Worm (Caenorhabditis elegans) whole organism, L2 larva: ENCODE data around the gene ant-1.3.

Experiments used
- C34F6.9 ChIP-seq: fragments of 150-350 bp; optimal IDR thresholded peaks from 2 replicates; lab custom pipeline; 2014; ENCODE audit warnings: missing biosample characterization, missing genetic modification characterization
- F13H6.1 ChIP-seq: sonication (generic microtip); optimal IDR thresholded peaks from 2 replicates; lab custom pipeline; 2016; ENCODE audit warnings: missing genetic modification characterization, missing compliant biosample characterization
- R02D3.7 ChIP-seq: fragments of 150-350 bp; optimal IDR thresholded peaks from 2 replicates; lab custom pipeline; 2014; ENCODE audit warnings: missing biosample characterization, missing genetic modification characterization
- Y55F3AM.14 ChIP-seq: fragments of 200-800 bp; sonication (Bioruptor generic); optimal IDR thresholded peaks from 2 replicates; lab custom pipeline; 2018; ENCODE audit warnings: mild to moderate bottlenecking, missing genetic modification characterization, missing compliant biosample characterization
- ZK546.5 ChIP-seq: sonication (generic microtip); optimal IDR thresholded peaks from 2 replicates; lab custom pipeline; 2017; ENCODE audit warnings: missing biosample characterization, missing genetic modification characterization
- alr-1 ChIP-seq: fragments of 150-350 bp; optimal IDR thresholded peaks from 2 replicates; lab custom pipeline; 2014; ENCODE audit warnings: missing biosample characterization, missing genetic modification characterization
- aly-2 ChIP-seq: fragments of 150-350 bp; optimal IDR thresholded peaks from 2 replicates; lab custom pipeline; 2014; ENCODE audit warnings: missing biosample characterization, missing genetic modification characterization
- ceh-16 ChIP-seq: fragments of 150-350 bp; optimal IDR thresholded peaks from 2 replicates; lab custom pipeline; 2014; ENCODE audit warnings: missing biosample characterization, missing genetic modification characterization
- crh-2 ChIP-seq: sonication (generic microtip); optimal IDR thresholded peaks from 2 replicates; lab custom pipeline; 2017; ENCODE audit warnings: missing biosample characterization, missing genetic modification characterization
- dmd-4 ChIP-seq: sonication (generic microtip); optimal IDR thresholded peaks from 2 replicates; lab custom pipeline; 2017; ENCODE audit warnings: missing biosample characterization, missing genetic modification characterization
- egl-27 ChIP-seq: sonication (generic microtip); optimal IDR thresholded peaks from 3 replicates; lab custom pipeline; 2017; ENCODE audit warnings: missing biosample characterization, missing genetic modification reagents, missing genetic modification characterization
- fos-1 ChIP-seq: fragments of 150-350 bp; optimal IDR thresholded peaks from 2 replicates; lab custom pipeline; 2014; ENCODE audit warnings: missing biosample characterization, missing genetic modification characterization
- gmeb-1 ChIP-seq: fragments of 150-350 bp; optimal IDR thresholded peaks from 2 replicates; lab custom pipeline; 2014; ENCODE audit warnings: missing biosample characterization, missing genetic modification characterization
- lin-11 ChIP-seq: fragments of 150-350 bp; sonication (generic microtip); optimal IDR thresholded peaks from 2 replicates; lab custom pipeline; 2014; ENCODE audit warnings: missing biosample characterization, missing genetic modification characterization, inconsistent platforms, mixed read lengths
- lin-13 ChIP-seq: fragments of 150-350 bp; optimal IDR thresholded peaks from 2 replicates; lab custom pipeline; 2014; ENCODE audit warnings: missing biosample characterization, missing genetic modification reagents, missing genetic modification characterization
- lsy-2 ChIP-seq, 2 experiments: fragments of 150-350 bp in 1 of 2; sonication (generic microtip) in 1 of 2; optimal IDR thresholded peaks; 2 replicates each; lab custom pipeline; 2014 to 2017; ENCODE audit warnings: missing biosample characterization in 2 of 2, missing genetic modification characterization in 2 of 2
- mab-5 ChIP-seq: fragments of 150-350 bp; optimal IDR thresholded peaks from 2 replicates; lab custom pipeline; 2014; ENCODE audit warnings: missing biosample characterization, missing genetic modification characterization
- mbf-1 ChIP-seq: sonication (generic microtip); optimal IDR thresholded peaks from 2 replicates; lab custom pipeline; 2017; ENCODE audit warnings: missing biosample characterization, missing genetic modification characterization
- mdl-1 ChIP-seq, 2 experiments: fragments of 150-350 bp in 1 of 2; sonication (generic microtip) in 1 of 2; optimal IDR thresholded peaks; 2 replicates each; lab custom pipeline; 2017; ENCODE audit warnings: missing biosample characterization in 2 of 2, missing genetic modification characterization in 2 of 2
- nhr-10 ChIP-seq: sonication (generic microtip); optimal IDR thresholded peaks from 2 replicates; lab custom pipeline; 2017; ENCODE audit warnings: missing biosample characterization, missing genetic modification characterization
- nhr-11 ChIP-seq: fragments of 150-350 bp; optimal IDR thresholded peaks from 2 replicates; lab custom pipeline; 2014; ENCODE audit warnings: missing biosample characterization, missing genetic modification characterization
- nhr-129 ChIP-seq: fragments of 150-350 bp; optimal IDR thresholded peaks from 2 replicates; lab custom pipeline; 2014; ENCODE audit warnings: missing biosample characterization, missing genetic modification characterization
- nhr-21 ChIP-seq: fragments of 150-350 bp; optimal IDR thresholded peaks from 2 replicates; lab custom pipeline; 2014; ENCODE audit warnings: missing biosample characterization, missing genetic modification characterization
- nhr-23 ChIP-seq: fragments of 150-350 bp; optimal IDR thresholded peaks from 2 replicates; lab custom pipeline; 2014; ENCODE audit warnings: missing biosample characterization, missing genetic modification reagents, missing genetic modification characterization
- nhr-237 ChIP-seq: fragments of 150-350 bp; optimal IDR thresholded peaks from 2 replicates; lab custom pipeline; 2014; ENCODE audit warnings: missing biosample characterization, missing genetic modification characterization
- nhr-25 ChIP-seq: fragments of 150-350 bp; sonication (generic microtip); optimal IDR thresholded peaks from 3 replicates; lab custom pipeline; 2014; ENCODE audit warnings: missing biosample characterization, missing genetic modification characterization
- nhr-6 ChIP-seq: fragments of 150-350 bp; optimal IDR thresholded peaks from 2 replicates; lab custom pipeline; 2014; ENCODE audit warnings: missing biosample characterization, missing genetic modification characterization
- nhr-77 ChIP-seq: fragments of 150-350 bp; optimal IDR thresholded peaks from 2 replicates; lab custom pipeline; 2014; ENCODE audit warnings: missing biosample characterization, missing genetic modification characterization
- peb-1 ChIP-seq: fragments of 150-350 bp; optimal IDR thresholded peaks from 2 replicates; lab custom pipeline; 2014; ENCODE audit warnings: missing biosample characterization, missing genetic modification characterization
- sem-4 ChIP-seq: fragments of 150-350 bp; optimal IDR thresholded peaks from 2 replicates; lab custom pipeline; 2014; ENCODE audit warnings: missing biosample characterization, missing genetic modification reagents, missing genetic modification characterization
- sma-3 ChIP-seq: sonication (generic microtip); optimal IDR thresholded peaks from 2 replicates; lab custom pipeline; 2016; ENCODE audit warnings: missing genetic modification reagents, missing genetic modification characterization, missing compliant biosample characterization
- sma-9 ChIP-seq, 2 experiments: fragments of 150-350 bp in 1 of 2; sonication (generic microtip) in 1 of 2; optimal IDR thresholded peaks; 2 replicates each; lab custom pipeline; 2014 to 2016; ENCODE audit warnings: missing genetic modification characterization in 2 of 2, mild to moderate bottlenecking in 1 of 2, missing biosample characterization in 1 of 2, missing compliant biosample characterization in 1 of 2, missing genetic modification reagents in 1 of 2, moderate library complexity in 1 of 2
- snpc-4 ChIP-seq: fragments of 150-350 bp; optimal IDR thresholded peaks from 2 replicates; lab custom pipeline; 2014; ENCODE audit warnings: missing biosample characterization, missing genetic modification characterization
- unc-39 ChIP-seq: fragments of 150-350 bp; optimal IDR thresholded peaks from 2 replicates; lab custom pipeline; 2014; ENCODE audit warnings: missing biosample characterization, missing genetic modification characterization
- unc-55 ChIP-seq: fragments of 150-350 bp; sonication (generic microtip); optimal IDR thresholded peaks from 3 replicates; lab custom pipeline; 2014; ENCODE audit warnings: missing biosample characterization, missing genetic modification reagents, missing genetic modification characterization
- unc-62 ChIP-seq: fragments of 150-350 bp; optimal IDR thresholded peaks from 2 replicates; lab custom pipeline; 2014; ENCODE audit warnings: missing biosample characterization, missing genetic modification reagents, missing genetic modification characterization
- zag-1 ChIP-seq: fragments of 150-350 bp; optimal IDR thresholded peaks from 2 replicates; lab custom pipeline; 2014; ENCODE audit warnings: missing biosample characterization, missing genetic modification characterization
- ztf-1 ChIP-seq: fragments of 200-800 bp; sonication (Bioruptor generic); conservative IDR thresholded peaks from 2 replicates; pipeline ENCODE4 v1.3.6; 2022; ENCODE audit warnings: missing genetic modification characterization, missing compliant biosample characterization
- ztf-11 ChIP-seq: sonication (generic microtip); optimal IDR thresholded peaks from 2 replicates; lab custom pipeline; 2017; ENCODE audit warnings: missing biosample characterization, missing genetic modification characterization

The ant-1.3 gene

DNA sequence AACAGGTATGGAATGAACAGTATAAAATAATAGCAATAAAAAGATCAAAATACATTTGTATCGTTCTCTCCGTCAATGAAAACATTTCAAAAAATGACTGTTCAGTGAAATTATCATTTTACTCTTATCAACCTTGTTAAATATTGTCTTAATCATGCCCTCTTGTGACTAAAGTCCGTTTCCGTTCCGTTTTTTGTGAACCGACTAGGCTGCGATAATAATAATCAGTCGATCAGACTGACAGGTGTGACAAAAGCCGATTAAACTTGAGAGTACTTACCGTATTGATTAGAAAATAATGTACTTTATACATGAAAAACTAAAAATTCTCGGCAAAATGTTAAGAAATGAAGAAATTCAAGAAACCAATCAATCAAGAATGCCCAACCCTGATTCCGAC is 26.6 kb downstream of the ant-1.3 start, which contains the start of gene ins-7:
Gene ins-7, minus strand, starts transcription at position 332 of the 400 bp plus-strand sequence.
- TF ChIP-seq fos-1 (tag; lab: Kevin White, UChicago) (peak; percentile 65), C34F6.9 (no peak), nhr-77 (tag; lab: Kevin White, UChicago) (no peak), ztf-1 (GFP tag; lab: Robert Waterston, UW) (no peak), sma-9 (GFP tag; optimal IDR thresholded peaks at IDR 0.05; lab: Kevin White, UChicago) (peak; percentile 21), sma-9 (tag; optimal IDR thresholded peaks at IDR 0.05; lab: Kevin White, UChicago) (no peak)

DNA sequence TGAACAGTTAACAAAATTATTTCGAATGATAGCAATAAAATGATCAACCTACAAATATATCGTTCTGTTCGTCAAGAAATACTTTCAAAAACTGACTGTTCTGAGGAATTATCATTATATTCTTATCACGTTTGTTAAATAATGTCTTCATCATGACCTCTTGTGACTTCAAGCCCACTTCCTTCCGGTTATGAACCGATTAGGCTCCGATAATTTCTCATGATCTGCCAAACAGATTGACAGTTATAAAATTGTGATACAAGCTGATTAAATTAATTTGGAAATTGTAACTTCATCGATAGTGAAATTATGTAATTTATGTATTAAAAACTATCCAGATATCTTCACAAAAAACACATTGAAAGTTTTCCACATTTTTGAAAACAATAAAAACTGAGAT is 28.3 kb downstream of the ant-1.3 start, which contains the start of gene ins-8:
Gene ins-8, minus strand, starts transcription at position 101 of the 400 bp plus-strand sequence.
- TF ChIP-seq unc-55 (GFP tag; lab: Kevin White, UChicago) = no peak
- TF ChIP-seq fos-1 (tag; lab: Kevin White, UChicago) = no peak
- TF ChIP-seq gmeb-1 (tag; lab: Kevin White, UChicago) = no peak
- TF ChIP-seq crh-2 = no peak
- no peak for TF ChIP-seq nhr-11 (tag; lab: Kevin White, UChicago)
- no peak for TF ChIP-seq F13H6.1 (tag; lab: Kevin White, UChicago)
- no peak for TF ChIP-seq Y55F3AM.14 (GFP tag; lab: Kevin White, UChicago)
- TF ChIP-seq aly-2 (tag; lab: Kevin White, UChicago) = no peak
- TF ChIP-seq mbf-1 (tag; lab: Kevin White, UChicago) = no peak
- no peak for TF ChIP-seq C34F6.9
- no peak for TF ChIP-seq dmd-4 (tag; lab: Kevin White, UChicago)
- no peak for TF ChIP-seq lin-11
- TF ChIP-seq alr-1 = no peak
- TF ChIP-seq ZK546.5 (tag; lab: Kevin White, UChicago) = no peak
- TF ChIP-seq lsy-2 (tag; optimal IDR thresholded peaks at IDR 0.05; lab: Kevin White, UChicago) = no peak

DNA sequence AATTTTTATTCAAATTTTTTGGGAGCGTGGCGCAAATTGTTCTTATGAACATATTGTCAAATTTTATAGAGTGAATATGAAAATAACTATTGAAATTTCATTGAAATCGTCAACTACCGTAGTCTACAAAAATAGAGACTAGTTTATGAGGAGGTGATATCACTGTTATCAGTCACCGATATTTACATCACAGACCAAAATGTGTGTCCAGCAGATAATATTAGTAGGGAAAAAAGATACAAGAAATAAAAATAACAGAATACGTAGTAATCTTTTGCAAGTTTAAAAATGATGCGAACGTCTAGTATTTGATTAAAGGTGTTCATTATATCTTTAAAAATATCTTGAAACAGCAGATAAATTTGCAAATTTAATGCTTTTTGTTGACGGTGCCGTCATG is 29.8 kb downstream of the ant-1.3 start:
- TF ChIP-seq unc-55 (GFP tag; lab: Kevin White, UChicago) = no peak
- no peak for TF ChIP-seq nhr-10 (tag; lab: Kevin White, UChicago)
- TF ChIP-seq R02D3.7 (tag; lab: Kevin White, UChicago) = no peak
- TF ChIP-seq F13H6.1 (tag; lab: Kevin White, UChicago) = no peak
- no peak for TF ChIP-seq nhr-6
- TF ChIP-seq lsy-2 (tag; optimal IDR thresholded peaks at IDR 0.05; lab: Kevin White, UChicago) = no peak
- TF ChIP-seq nhr-77 (tag; lab: Kevin White, UChicago) = no peak
- no peak for TF ChIP-seq gmeb-1 (tag; lab: Kevin White, UChicago)
- no peak for TF ChIP-seq mab-5
- TF ChIP-seq alr-1 = no peak
- TF ChIP-seq ztf-11 = no peak

DNA sequence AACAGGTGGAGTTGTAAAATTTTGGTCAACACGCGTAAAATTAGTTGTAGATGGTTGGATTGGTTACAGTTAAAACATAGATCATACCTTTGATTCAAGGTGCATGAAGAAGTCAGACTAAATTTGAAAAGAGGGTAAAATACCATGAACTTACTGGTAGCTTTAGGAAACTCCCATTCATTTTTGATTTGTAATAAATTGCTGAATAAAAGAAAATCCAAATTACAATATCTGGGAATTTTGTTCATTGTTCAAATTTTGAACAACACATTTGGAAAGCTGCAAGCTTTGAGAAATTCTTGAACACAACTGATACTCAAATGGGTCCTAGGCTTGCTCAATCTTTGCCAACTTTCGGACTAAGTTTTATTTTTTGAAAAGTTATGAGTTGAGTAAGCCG is 31.1 kb downstream of the ant-1.3 start:
- no peak for TF ChIP-seq mbf-1 (tag; lab: Kevin White, UChicago)

DNA sequence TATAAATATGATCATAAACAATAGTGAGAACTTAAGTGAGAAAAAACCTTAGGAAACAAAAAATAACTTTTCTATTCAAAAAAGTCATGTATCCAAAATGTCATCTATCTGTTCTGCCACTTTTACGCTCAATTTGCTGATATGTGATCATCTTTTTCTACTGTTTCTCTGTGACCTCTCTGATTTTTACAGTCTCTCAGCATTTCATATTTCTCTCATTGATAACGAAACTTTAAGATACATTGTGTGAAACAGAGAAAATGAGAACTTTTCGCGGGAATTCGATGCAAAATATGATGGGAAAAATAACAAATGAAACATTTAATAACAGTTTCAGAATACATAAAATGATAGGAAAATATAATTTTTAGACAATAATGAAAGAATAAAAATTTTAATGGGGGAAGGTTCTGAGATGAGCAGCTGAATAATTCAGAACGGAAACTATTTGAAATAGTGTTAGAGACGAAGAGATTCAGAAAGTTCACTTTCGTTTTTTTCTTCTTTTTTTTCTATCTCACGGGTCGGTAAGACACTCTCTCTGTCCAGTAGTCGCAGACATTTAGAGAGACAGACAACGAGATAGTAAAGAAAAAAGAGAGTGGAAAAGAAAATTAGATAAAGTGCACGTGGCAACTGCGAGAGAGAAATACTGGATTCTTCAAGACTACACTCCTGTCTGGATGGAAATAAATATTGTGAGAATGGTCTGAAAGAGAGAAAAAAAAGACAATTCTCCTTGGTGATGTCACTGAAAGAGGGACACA is 31.7 kb downstream of the ant-1.3 start:
- TF ChIP-seq nhr-21 (tag; lab: Kevin White, UChicago) (peak; percentile 67), fos-1 (tag; lab: Kevin White, UChicago) (peak; percentile 51), nhr-25 (tag; lab: Kevin White, UChicago) (no peak), unc-62 (GFP tag; lab: Kevin White, UChicago) (no peak), nhr-129 (peak; percentile 72), egl-27 (tag; lab: Kevin White, UChicago) (peak; percentile 69), ZK546.5 (tag; lab: Kevin White, UChicago) (no peak), sem-4 (tag; lab: Kevin White, UChicago) (peak; percentile 19), mbf-1 (tag; lab: Kevin White, UChicago) (no peak), C34F6.9 (peak; percentile 89), sma-9 (GFP tag; optimal IDR thresholded peaks at IDR 0.05; lab: Kevin White, UChicago) (peak; percentile 94), sma-9 (tag; optimal IDR thresholded peaks at IDR 0.05; lab: Kevin White, UChicago) (no peak), nhr-237 (tag; lab: Kevin White, UChicago) (no peak), ceh-16 (no peak), nhr-23 (tag; lab: Kevin White, UChicago) (no peak), sma-3 (GFP tag; lab: Kevin White, UChicago) (peak; percentile 49), gmeb-1 (tag; lab: Kevin White, UChicago) (no peak), unc-55 (GFP tag; lab: Kevin White, UChicago) (peak; percentile 73), lin-13 (GFP tag; lab: Kevin White, UChicago) (peak; percentile 32), alr-1 (no peak), unc-39 (tag; lab: Kevin White, UChicago) (no peak), aly-2 (tag; lab: Kevin White, UChicago) (no peak), mab-5 (peak; percentile 3), snpc-4 (tag; lab: Kevin White, UChicago) (peak; percentile 43), nhr-6 (peak; percentile 53), peb-1 (tag; lab: Kevin White, UChicago) (no peak), zag-1 (tag; lab: Kevin White, UChicago) (peak; percentile 51), Y55F3AM.14 (GFP tag; lab: Kevin White, UChicago) (no peak), ztf-11 (no peak), nhr-10 (tag; lab: Kevin White, UChicago) (no peak), mdl-1 (tag; optimal IDR thresholded peaks at IDR 0.05; lab: Kevin White, UChicago) (peak; percentile 92 to 99), lsy-2 (tag; optimal IDR thresholded peaks at IDR 0.05; lab: Kevin White, UChicago) (peak; percentile 14 to 79), crh-2 (peak; percentile 96), F13H6.1 (tag; lab: Kevin White, UChicago) (peak; percentile 85), nhr-11 (tag; lab: Kevin White, UChicago) (no peak), lin-11 (no peak)
